Fruit fly (Drosophila melanogaster) whole organism, embryonic: ENCODE data around the gene fit.

Source experiments
- Adf1 ChIP-seq: fragments of 200-800 bp; sonication (Bioruptor generic); IDR thresholded peaks from 2 replicates; pipeline ENCODE4 v1.3.6; 2022; ENCODE audit warnings: missing biosample characterization, missing genetic modification characterization
- CG10274 ChIP-seq: fragments of 200-800 bp; sonication (Bioruptor generic); optimal IDR thresholded peaks from 3 replicates; lab custom pipeline; 2017; ENCODE audit warnings: missing biosample characterization, mild to moderate bottlenecking, missing genetic modification characterization
- CG11085 ChIP-seq: fragments of 200-800 bp; sonication (Bioruptor generic); IDR thresholded peaks from 2 replicates; pipeline ENCODE4 v1.3.6; 2022; ENCODE audit warnings: missing biosample characterization, missing genetic modification characterization
- CG13287 ChIP-seq: fragments of 200-800 bp; sonication (Bioruptor generic); IDR thresholded peaks from 2 replicates; pipeline ENCODE4 v1.3.6; 2022; ENCODE audit warnings: missing biosample characterization, missing genetic modification characterization; ENCODE audit not compliant: partially characterized antibody
- CG1529 ChIP-seq: fragments of 200-800 bp; sonication (Bioruptor generic); optimal IDR thresholded peaks from 3 replicates; lab custom pipeline; 2018; ENCODE audit warnings: missing biosample characterization, missing genetic modification characterization
- CG17385 ChIP-seq: fragments of 200-800 bp; sonication (Bioruptor generic); optimal IDR thresholded peaks from 3 replicates; lab custom pipeline; 2018; ENCODE audit warnings: missing biosample characterization, mild to moderate bottlenecking, missing genetic modification characterization
- CG18599 ChIP-seq: fragments of 200-800 bp; sonication (Bioruptor generic); optimal IDR thresholded peaks from 3 replicates; lab custom pipeline; 2017; ENCODE audit warnings: missing biosample characterization, missing genetic modification characterization, mild to moderate bottlenecking, moderate library complexity, missing genetic modification reagents
- CG18764 ChIP-seq: fragments of 200-800 bp; sonication (Bioruptor generic); optimal IDR thresholded peaks from 3 replicates; lab custom pipeline; 2016; ENCODE audit warnings: missing biosample characterization, missing genetic modification characterization
- CG2116 ChIP-seq: fragments of 200-800 bp; sonication (Bioruptor generic); optimal IDR thresholded peaks from 3 replicates; lab custom pipeline; 2018; ENCODE audit warnings: missing biosample characterization, mild to moderate bottlenecking, missing genetic modification characterization
- CG30403 ChIP-seq: fragments of 200-800 bp; sonication (Bioruptor generic); optimal IDR thresholded peaks from 3 replicates; lab custom pipeline; 2016; ENCODE audit warnings: missing biosample characterization, missing genetic modification characterization
- CG3995 ChIP-seq: fragments of 200-800 bp; sonication (Bioruptor generic); optimal IDR thresholded peaks from 3 replicates; lab custom pipeline; 2016; ENCODE audit warnings: missing biosample characterization, missing genetic modification characterization
- CG4360 ChIP-seq: fragments of 200-800 bp; sonication (Bioruptor generic); IDR thresholded peaks from 2 replicates; pipeline ENCODE4 v1.3.6; 2022; ENCODE audit warnings: missing biosample characterization, missing genetic modification characterization
- CG6654 ChIP-seq: fragments of 200-800 bp; sonication (Bioruptor generic); optimal IDR thresholded peaks from 2 replicates; lab custom pipeline; 2017; ENCODE audit warnings: missing biosample characterization, mild to moderate bottlenecking, missing genetic modification characterization
- CG7271 ChIP-seq: fragments of 200-800 bp; sonication (Bioruptor generic); optimal IDR thresholded peaks from 2 replicates; lab custom pipeline; 2018; ENCODE audit warnings: missing biosample characterization, mild to moderate bottlenecking, missing genetic modification characterization, moderate library complexity
- CG8924 ChIP-seq: fragments of 200-800 bp; optimal IDR thresholded peaks from 3 replicates; lab custom pipeline; 2019; ENCODE audit warnings: missing biosample characterization, mild to moderate bottlenecking, missing genetic modification characterization, moderate library complexity
- CG9437 ChIP-seq: fragments of 200-800 bp; sonication (Bioruptor generic); optimal IDR thresholded peaks from 2 replicates; lab custom pipeline; 2018; ENCODE audit warnings: missing biosample characterization, mild to moderate bottlenecking, missing genetic modification characterization
- D ChIP-seq, 2 experiments: fragments of 200-800 bp in 1 of 2; fragments of >200 bp in 1 of 2; sonication (Bioruptor generic) in 1 of 2; optimal IDR thresholded peaks; 2 replicates in 1 of 2; 3 replicates in 1 of 2; lab custom pipeline; 2017; ENCODE audit warnings: mild to moderate bottlenecking in 1 of 2, missing biosample characterization in 1 of 2, missing genetic modification characterization in 1 of 2, missing genetic modification reagents in 1 of 2
- D19A ChIP-seq: fragments of 200-800 bp; optimal IDR thresholded peaks from 3 replicates; lab custom pipeline; 2019; ENCODE audit warnings: missing biosample characterization, mild to moderate bottlenecking, missing genetic modification characterization, moderate library complexity
- Dp ChIP-seq: fragments of 200-800 bp; sonication (Bioruptor generic); optimal IDR thresholded peaks from 2 replicates; lab custom pipeline; 2018; ENCODE audit warnings: missing biosample characterization, mild to moderate bottlenecking, missing genetic modification characterization, moderate library complexity
- Dref ChIP-seq: fragments of 200-800 bp; sonication (Bioruptor generic); IDR thresholded peaks from 2 replicates; pipeline ENCODE4 v1.3.6; 2022; ENCODE audit warnings: missing biosample characterization, missing genetic modification characterization
- Kr ChIP-seq: fragments of 200-800 bp; sonication (Bioruptor generic); optimal IDR thresholded peaks from 2 replicates; lab custom pipeline; 2017; ENCODE audit warnings: missing biosample characterization, mild to moderate bottlenecking, missing genetic modification characterization
- MBD-R2 ChIP-seq: fragments of 200-800 bp; sonication (Bioruptor generic); IDR thresholded peaks from 2 replicates; pipeline ENCODE4 v1.3.6; 2022; ENCODE audit warnings: missing biosample characterization, missing genetic modification characterization
- NFAT ChIP-seq: fragments of 200-800 bp; sonication (Bioruptor generic); IDR thresholded peaks from 2 replicates; pipeline ENCODE4 v1.3.6; 2022; ENCODE audit warnings: missing biosample characterization, missing genetic modification characterization
- Neu2 ChIP-seq: fragments of 200-800 bp; sonication (Bioruptor generic); optimal IDR thresholded peaks from 3 replicates; lab custom pipeline; 2016; ENCODE audit warnings: missing biosample characterization, missing genetic modification characterization, borderline replicate concordance
- Oaz ChIP-seq: fragments of 200-800 bp; sonication (Bioruptor generic); IDR thresholded peaks from 2 replicates; pipeline ENCODE4 v1.3.6; 2022; ENCODE audit warnings: missing biosample characterization, missing genetic modification characterization
- Opbp ChIP-seq: fragments of 200-800 bp; sonication (Bioruptor generic); IDR thresholded peaks from 3 replicates; pipeline ENCODE4 v1.3.6; 2022; ENCODE audit warnings: missing biosample characterization, missing genetic modification characterization; ENCODE audit not compliant: partially characterized antibody
- Pdp1 ChIP-seq, 2 experiments: fragments of 200-800 bp; sonication (Bioruptor generic); optimal IDR thresholded peaks; 3 replicates each; lab custom pipeline; 2016; ENCODE audit warnings: missing biosample characterization in 2 of 2, missing genetic modification characterization in 2 of 2, mild to moderate bottlenecking in 1 of 2, moderate library complexity in 1 of 2
- Rfx ChIP-seq: fragments of 200-800 bp; sonication (Bioruptor generic); IDR thresholded peaks from 2 replicates; pipeline ENCODE4 v1.3.6; 2022; ENCODE audit warnings: missing biosample characterization, missing genetic modification characterization
- Sox100B ChIP-seq: fragments of 200-800 bp; sonication (Bioruptor generic); optimal IDR thresholded peaks from 3 replicates; lab custom pipeline; 2018; ENCODE audit warnings: missing biosample characterization, mild to moderate bottlenecking, missing genetic modification characterization
- Vsx1 ChIP-seq: fragments of 200-800 bp; sonication (Bioruptor generic); optimal IDR thresholded peaks from 2 replicates; lab custom pipeline; 2017; ENCODE audit warnings: missing biosample characterization, mild to moderate bottlenecking, missing genetic modification characterization, missing genetic modification reagents
- bbx ChIP-seq: fragments of 200-800 bp; sonication (Bioruptor generic); IDR thresholded peaks from 2 replicates; pipeline ENCODE4 v1.3.6; 2022; ENCODE audit warnings: missing biosample characterization, missing genetic modification characterization; ENCODE audit not compliant: partially characterized antibody
- chif ChIP-seq, 2 experiments: fragments of 200-800 bp; sonication (Bioruptor generic); optimal IDR thresholded peaks; 3 replicates each; lab custom pipeline; 2016; ENCODE audit warnings: missing biosample characterization in 2 of 2, missing genetic modification characterization in 2 of 2
- crp ChIP-seq, 2 experiments: fragments of 200-800 bp; sonication (Bioruptor generic); optimal IDR thresholded peaks; 2 replicates in 1 of 2; 3 replicates in 1 of 2; lab custom pipeline; 2017; ENCODE audit warnings: missing biosample characterization in 2 of 2, missing genetic modification characterization in 2 of 2, mild to moderate bottlenecking in 1 of 2, moderate library complexity in 1 of 2
- cwo ChIP-seq: fragments of 200-800 bp; sonication (Bioruptor generic); optimal IDR thresholded peaks from 3 replicates; lab custom pipeline; 2017; ENCODE audit warnings: missing biosample characterization, missing genetic modification characterization, mild to moderate bottlenecking, moderate library complexity, missing genetic modification reagents
- dati ChIP-seq: fragments of 200-800 bp; sonication (Bioruptor generic); IDR thresholded peaks from 2 replicates; pipeline ENCODE4 v1.3.6; 2022; ENCODE audit warnings: missing biosample characterization, missing genetic modification characterization
- dpn ChIP-seq, 2 experiments: fragments of 200-800 bp; sonication (Bioruptor generic); optimal IDR thresholded peaks; 3 replicates each; lab custom pipeline; 2016; ENCODE audit warnings: missing biosample characterization in 2 of 2, missing genetic modification characterization in 2 of 2
- exex ChIP-seq: fragments of 200-800 bp; sonication (Bioruptor generic); optimal IDR thresholded peaks from 4 replicates; lab custom pipeline; 2018; ENCODE audit warnings: missing biosample characterization, mild to moderate bottlenecking, missing genetic modification characterization, moderate library complexity
- kni ChIP-seq: fragments of 200-800 bp; sonication (Bioruptor generic); optimal IDR thresholded peaks from 3 replicates; lab custom pipeline; 2017; ENCODE audit warnings: mild to moderate bottlenecking, missing biosample characterization, missing genetic modification reagents, missing genetic modification characterization
- maf-S ChIP-seq: fragments of 200-800 bp; sonication (Bioruptor generic); optimal IDR thresholded peaks from 2 replicates; lab custom pipeline; 2016; ENCODE audit warnings: missing biosample characterization, missing genetic modification characterization
- sc ChIP-seq, 3 experiments: fragments of >200 bp in 2 of 3; fragments of 200-800 bp in 1 of 3; sonication (Bioruptor generic) in 1 of 3; optimal IDR thresholded peaks; 2 replicates in 2 of 3; 3 replicates in 1 of 3; lab custom pipeline; 2017; ENCODE audit warnings: mild to moderate bottlenecking in 1 of 3, missing biosample characterization in 1 of 3, missing genetic modification characterization in 1 of 3, missing genetic modification reagents in 1 of 3
- seq ChIP-seq: fragments of 200-800 bp; sonication (Bioruptor generic); IDR thresholded peaks from 2 replicates; pipeline ENCODE4 v1.3.6; 2022; ENCODE audit warnings: missing biosample characterization, missing genetic modification characterization
- sr ChIP-seq: fragments of 200-800 bp; sonication (Bioruptor generic); IDR thresholded peaks from 3 replicates; pipeline ENCODE4 v1.3.6; 2022; ENCODE audit warnings: missing biosample characterization, missing genetic modification characterization

fit gene

dm6 chr3R:21886861-21887587 lies 2.8 kb upstream of the fit start, which contains the start of the genes CG6678 and dnd (continued):
- TF ChIP-seq CG1529: no peak
- no peak for TF ChIP-seq CG11085 (GFP tag; lab: Robert Waterston, UW)
- TF ChIP-seq Dp (GFP tag; lab: Kevin White, UChicago): peak; percentile 81
- TF ChIP-seq CG3995 (GFP tag; lab: Kevin White, UChicago): no peak
- peak; percentile 36 for TF ChIP-seq kni
- no peak for TF ChIP-seq seq
- 0 out of 2 replicates have a peak, but pooled peaks have one; percentile 21 for TF ChIP-seq bbx (GFP tag; lab: Robert Waterston, UW)
- TF ChIP-seq Opbp (GFP tag; lab: Robert Waterston, UW): no peak
- 0 out of 3 replicates have a peak, but pooled peaks have one; percentile 3 for TF ChIP-seq sr
- peak in 1 of 2 experiments; percentile 81 for TF ChIP-seq Pdp1 (GFP tag; optimal IDR thresholded peaks at IDR 0.05; lab: Kevin White, UChicago)
- peak; percentile 56 for TF ChIP-seq exex
- no peak for TF ChIP-seq CG8924
- no peak for TF ChIP-seq dpn (GFP tag; optimal IDR thresholded peaks at IDR 0.05; lab: Kevin White, UChicago)
- TF ChIP-seq chif (GFP tag; optimal IDR thresholded peaks at IDR 0.05; lab: Kevin White, UChicago): no peak
- TF ChIP-seq CG18599 (GFP tag; lab: Kevin White, UChicago): no peak
- TF ChIP-seq dati (GFP tag; lab: Robert Waterston, UW): no peak
- peak; percentile 59; the same call in 1 of the 2 replicates for TF ChIP-seq NFAT (GFP tag; lab: Robert Waterston, UW)
- TF ChIP-seq CG17385: no peak
- peak; percentile 35 for TF ChIP-seq MBD-R2 (GFP tag; lab: Robert Waterston, UW)
- peak; percentile 60 for TF ChIP-seq Dref (GFP tag; lab: Robert Waterston, UW)
- TF ChIP-seq CG30403 (GFP tag; lab: Kevin White, UChicago): no peak
- TF ChIP-seq CG7271 (tag; lab: Kevin White, UChicago): no peak
- TF ChIP-seq CG4360 (GFP tag; lab: Robert Waterston, UW): peak; percentile 82
- TF ChIP-seq Sox100B: no peak
- no peak for TF ChIP-seq CG6654 (GFP tag; lab: Kevin White, UChicago)
- TF ChIP-seq CG18764 (GFP tag; lab: Kevin White, UChicago): no peak
- no peak for TF ChIP-seq CG10274 (GFP tag; lab: Kevin White, UChicago)
- peak; percentile 10 for TF ChIP-seq CG9437 (GFP tag; lab: Kevin White, UChicago)
- peak; percentile 49 for TF ChIP-seq Adf1 (GFP tag; lab: Robert Waterston, UW)
- TF ChIP-seq D19A (tag; lab: Kevin White, UChicago): no peak
- TF ChIP-seq cwo (GFP tag; lab: Kevin White, UChicago): no peak
- no peak for TF ChIP-seq Kr (GFP tag; lab: Kevin White, UChicago)
- peak; percentile 88 for TF ChIP-seq CG2116 (GFP tag; lab: Kevin White, UChicago)
- peak in 1 of 2 experiments; percentile 28 for TF ChIP-seq crp (GFP tag; optimal IDR thresholded peaks at IDR 0.05; lab: Kevin White, UChicago)
- TF ChIP-seq Rfx (GFP tag; lab: Robert Waterston, UW): peak; percentile 97
- peak; percentile 91 for TF ChIP-seq Vsx1
- TF ChIP-seq maf-S (GFP tag; lab: Kevin White, UChicago): no peak
- TF ChIP-seq CG13287: peak; percentile 36
- TF ChIP-seq sc (optimal IDR thresholded peaks at IDR 0.05; lab: Kevin White, UChicago): no peak
- no peak for TF ChIP-seq sc (GFP tag; optimal IDR thresholded peaks at IDR 0.05; lab: Kevin White, UChicago)
- no peak for TF ChIP-seq Neu2 (GFP tag; lab: Kevin White, UChicago)
- TF ChIP-seq Oaz (GFP tag; lab: Robert Waterston, UW): no peak
- no peak for TF ChIP-seq D (optimal IDR thresholded peaks at IDR 0.05; lab: Kevin White, UChicago)
- no peak for TF ChIP-seq D (GFP tag; optimal IDR thresholded peaks at IDR 0.05; lab: Kevin White, UChicago)
